Worm (Caenorhabditis elegans): ENCODE results near the gene sre-8.

ce11 chrV:14248654-14249053 lies 8.3 kb upstream of the sre-8 start, which contains the start of gene K02E11.6:
- no peak for TF ChIP-seq ceh-6 (GFP tag; optimal IDR thresholded peaks at IDR 0.05)
- no peak for TF ChIP-seq npax-4 (tag; optimal IDR thresholded peaks at IDR 0.05)
- TF ChIP-seq ama-1 (optimal IDR thresholded peaks at IDR 0.05), result no peak
- TF ChIP-seq F13H6.1 (tag; optimal IDR thresholded peaks at IDR 0.05), result no peak
- no peak for TF ChIP-seq T23F11.4 (GFP tag; optimal IDR thresholded peaks at IDR 0.05)
- TF ChIP-seq sox-2 (GFP tag; IDR thresholded peaks at IDR 0.05), result no peak
- TF ChIP-seq K02D7.2 (tag; optimal IDR thresholded peaks at IDR 0.05), result no peak
- TF ChIP-seq ttx-3 (tag; optimal IDR thresholded peaks at IDR 0.05), result no peak
- TF ChIP-seq ztf-16 (tag; optimal IDR thresholded peaks at IDR 0.05), result no peak
- TF ChIP-seq pag-3 (tag; optimal IDR thresholded peaks at IDR 0.05; ENCODE audit: borderline replicate concordance), result no peak
